Worm (Caenorhabditis elegans) whole organism, young adult: Measurements from ENCODE around the gene D1005.5.

Source experiments
- ama-1 ChIP-seq, 3 experiments: fragments of 150-350 bp in 1 of 3; sonication (generic microtip) in 2 of 3; optimal IDR thresholded peaks; 2 replicates each; lab custom pipeline; 2014 to 2018; ENCODE audit warnings: missing biosample characterization in 2 of 3, missing genetic modification characterization in 2 of 3, missing genetic modification reagents in 2 of 3
- chd-7 ChIP-seq: sonication (generic microtip); optimal IDR thresholded peaks from 2 replicates; lab custom pipeline; 2016; ENCODE audit warnings: mild to moderate bottlenecking, missing genetic modification characterization, moderate library complexity, missing compliant biosample characterization
- hmg-1.2 ChIP-seq: fragments of 200-800 bp; sonication (Bioruptor generic); IDR thresholded peaks from 2 replicates; pipeline ENCODE4 v1.3.6; 2022; ENCODE audit warnings: missing genetic modification reagents, missing genetic modification characterization, missing compliant biosample characterization
- lag-1 ChIP-seq: fragments of 200-800 bp; sonication (Bioruptor generic); IDR thresholded peaks from 2 replicates; pipeline ENCODE4 v1.3.6; 2022; ENCODE audit warnings: missing genetic modification reagents, missing genetic modification characterization, missing compliant biosample characterization
- mes-4 ChIP-seq: sonication (generic microtip); optimal IDR thresholded peaks from 2 replicates; lab custom pipeline; 2016; ENCODE audit warnings: missing genotype, missing genetic modification characterization, missing compliant biosample characterization
- snpc-1.3 ChIP-seq: sonication (generic microtip); optimal IDR thresholded peaks from 2 replicates; lab custom pipeline; 2017; ENCODE audit warnings: missing genetic modification characterization, mild to moderate bottlenecking, missing compliant biosample characterization, antibody characterized with exemption, moderate library complexity, missing genotype, missing genetic modification reagents; ENCODE audit not compliant: insufficient read depth
- ztf-18 ChIP-seq: sonication (generic microtip); optimal IDR thresholded peaks from 2 replicates; lab custom pipeline; 2016; ENCODE audit warnings: missing genotype, mild to moderate bottlenecking, missing genetic modification characterization, missing compliant biosample characterization

DNA sequence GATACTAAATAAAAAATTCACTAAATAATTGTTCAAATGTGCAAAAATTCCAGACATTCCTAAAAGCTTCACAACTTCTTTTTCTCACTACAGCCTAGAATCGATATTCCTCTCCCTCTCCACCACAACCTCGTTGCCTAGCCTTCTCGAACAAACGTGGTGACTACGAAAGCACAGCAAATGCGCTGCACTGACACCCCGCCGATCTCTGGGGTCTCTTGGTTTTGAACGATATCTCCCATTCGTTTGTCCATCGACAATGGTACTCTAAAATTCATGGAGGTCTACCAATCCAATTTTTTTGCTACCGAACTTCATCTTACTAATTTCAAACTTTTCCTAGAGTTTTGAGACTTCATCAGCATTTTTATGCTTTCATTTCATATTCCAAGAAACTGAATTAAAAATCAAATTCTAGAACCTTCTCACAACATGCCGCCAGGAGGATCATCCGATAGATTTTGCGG is 22.4 kb downstream of the D1005.5 start, which contains the start of gene W05H7.1:
- TF ChIP-seq ama-1 (optimal IDR thresholded peaks at IDR 0.05; lab: Kevin White, UChicago) (no peak), ama-1 (GFP tag; optimal IDR thresholded peaks at IDR 0.05; lab: Kevin White, UChicago) (no peak), lag-1 (GFP tag; lab: Robert Waterston, UW) (no peak), snpc-1.3 (tag; lab: Kevin White, UChicago) (no peak), hmg-1.2 (peak; percentile 46; the same call in 1 of the 2 replicates), ztf-18 (tag; lab: Kevin White, UChicago) (no peak), mes-4 (no peak), chd-7 (tag; lab: Kevin White, UChicago) (no peak)
